Worm (Caenorhabditis elegans): Measurements from ENCODE around the gene ent-2.

ce11 chrX:15627814-15628213, 26.9 kb downstream of the ent-2 start:
- no peak for TF ChIP-seq ama-1 (optimal IDR thresholded peaks at IDR 0.05)
- TF ChIP-seq tbx-37 (GFP tag; conservative IDR thresholded peaks at IDR 0.05), result no peak
- TF ChIP-seq B0310.2 (tag; optimal IDR thresholded peaks at IDR 0.05), result no peak
